Worm (Caenorhabditis elegans): ENCODE results near the gene stt-3.

DNA sequence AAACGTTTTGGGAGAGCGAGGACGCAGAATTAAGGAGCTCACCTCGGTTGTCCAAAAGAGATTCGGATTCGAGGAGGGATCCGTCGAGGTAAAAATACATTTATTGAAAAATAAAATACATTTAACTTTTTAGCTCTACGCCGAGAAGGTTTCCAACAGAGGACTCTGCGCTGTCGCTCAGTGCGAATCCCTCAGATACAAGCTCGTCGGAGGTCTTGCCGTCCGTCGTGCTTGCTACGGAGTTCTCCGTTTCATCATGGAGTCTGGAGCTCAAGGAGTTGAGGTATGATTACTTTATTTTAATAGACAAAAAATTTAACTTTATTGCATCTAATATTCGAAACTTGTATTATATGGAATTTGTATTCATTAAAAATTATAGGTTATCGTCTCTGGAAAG lies 41.4 kb upstream of the stt-3 start:
- TF ChIP-seq sox-2 (GFP tag; IDR thresholded peaks at IDR 0.05) (no peak), hlh-30 (tag; optimal IDR thresholded peaks at IDR 0.05; ENCODE audit: insufficient read depth) (no peak), hlh-6 (tag; optimal IDR thresholded peaks at IDR 0.05) (no peak), nhr-11 (tag; optimal IDR thresholded peaks at IDR 0.05) (no peak)
